Worm (Caenorhabditis elegans): ENCODE results near the gene C07B5.8.

DNA sequence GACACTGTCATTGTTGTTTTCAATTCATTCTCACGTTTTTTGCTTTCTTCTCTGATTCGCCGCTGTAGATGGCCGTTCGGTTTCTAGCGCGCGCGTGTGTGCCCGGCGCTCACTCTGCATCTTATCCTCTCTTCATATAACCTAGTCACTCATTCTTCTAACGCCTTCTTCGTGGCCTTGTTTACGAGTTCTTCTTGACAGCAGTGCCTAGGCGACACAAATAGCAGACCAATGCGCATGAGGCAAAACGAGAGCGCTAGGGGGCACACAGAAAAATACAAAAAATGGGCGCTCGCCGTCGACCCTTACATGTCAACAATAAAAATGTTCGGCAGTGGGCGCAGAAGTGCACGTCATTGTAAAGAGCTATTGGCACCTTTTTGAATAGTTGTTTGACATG, 14.5 kb upstream of the C07B5.8 start:
- TF ChIP-seq dmd-4 (tag; optimal IDR thresholded peaks at IDR 0.05) (no peak), lin-39 (tag; optimal IDR thresholded peaks at IDR 0.05) (no peak), ztf-4 (tag; optimal IDR thresholded peaks at IDR 0.05) (no peak), snpc-4 (tag; optimal IDR thresholded peaks at IDR 0.05) (no peak), nhr-6 (tag; optimal IDR thresholded peaks at IDR 0.05) (no peak), mab-5 (tag; optimal IDR thresholded peaks at IDR 0.05) (no peak), mbf-1 (tag; optimal IDR thresholded peaks at IDR 0.05) (no peak)

Data from whole organism, L2 larva.